Worm (Caenorhabditis elegans): ENCODE measurements around the gene H06A10.1.

H06A10.1 gene

ce11 chrX:13484813-13485212 lies 22.5 kb upstream of the H06A10.1 start, which contains the start of gene srd-51:
TSS of gene srd-51 (minus strand) at chrX:13484913.
- TF ChIP-seq F13H6.1 (tag; optimal IDR thresholded peaks at IDR 0.05) = no peak
- TF ChIP-seq eyg-1 (tag; optimal IDR thresholded peaks at IDR 0.05) = no peak
- no peak for TF ChIP-seq fax-1 (tag; optimal IDR thresholded peaks at IDR 0.05)
- no peak for TF ChIP-seq ceh-24 (tag; optimal IDR thresholded peaks at IDR 0.05)
- no peak for TF ChIP-seq ztf-16 (tag; optimal IDR thresholded peaks at IDR 0.05)
- TF ChIP-seq gmeb-2 (tag; optimal IDR thresholded peaks at IDR 0.05) = no peak
- no peak for TF ChIP-seq pat-9 (tag; optimal IDR thresholded peaks at IDR 0.05)
- no peak for TF ChIP-seq elt-4 (tag; optimal IDR thresholded peaks at IDR 0.05)
- TF ChIP-seq pha-2 (tag; optimal IDR thresholded peaks at IDR 0.05) = no peak
- TF ChIP-seq nhr-11 (tag; optimal IDR thresholded peaks at IDR 0.05) = no peak
- TF ChIP-seq C08G9.2 (tag; optimal IDR thresholded peaks at IDR 0.05) = no peak
- TF ChIP-seq pax-1 (tag; optimal IDR thresholded peaks at IDR 0.05) = no peak

ce11 chrX:13493762-13494161 lies 13.6 kb upstream of the H06A10.1 start:
- no peak for TF ChIP-seq dmd-4 (tag; optimal IDR thresholded peaks at IDR 0.05; ENCODE audit: borderline replicate concordance)
- TF ChIP-seq sox-4 (tag; optimal IDR thresholded peaks at IDR 0.05) = no peak
- TF ChIP-seq pros-1 (tag; optimal IDR thresholded peaks at IDR 0.05) = no peak
- TF ChIP-seq npax-4 (tag; optimal IDR thresholded peaks at IDR 0.05) = no peak
- TF ChIP-seq tbx-2 (tag; optimal IDR thresholded peaks at IDR 0.05) = no peak
- TF ChIP-seq ceh-6 (GFP tag; optimal IDR thresholded peaks at IDR 0.05) = no peak

DNA sequence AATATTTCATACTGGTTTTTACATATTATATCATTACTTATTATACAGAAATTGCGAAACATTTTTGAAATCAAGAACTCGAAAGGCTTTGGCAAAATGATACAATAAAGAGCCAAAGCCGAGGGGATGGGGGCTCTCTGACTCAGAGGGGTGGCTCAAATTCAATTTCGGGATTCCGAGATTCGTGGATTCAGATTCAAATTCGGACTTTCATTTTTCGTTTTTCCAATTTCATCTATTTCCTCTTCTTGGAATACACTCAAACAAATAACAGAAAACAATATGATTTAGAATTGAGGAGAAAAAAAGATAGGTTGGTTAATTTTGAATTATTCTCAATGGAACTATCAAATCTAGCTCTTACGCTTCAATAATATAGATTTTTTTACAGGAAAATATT lies 8.2 kb upstream of the H06A10.1 start:
- TF ChIP-seq unc-42 (tag; optimal IDR thresholded peaks at IDR 0.05) (peak; percentile 70), K02D7.2 (tag; optimal IDR thresholded peaks at IDR 0.05) (no peak)

DNA sequence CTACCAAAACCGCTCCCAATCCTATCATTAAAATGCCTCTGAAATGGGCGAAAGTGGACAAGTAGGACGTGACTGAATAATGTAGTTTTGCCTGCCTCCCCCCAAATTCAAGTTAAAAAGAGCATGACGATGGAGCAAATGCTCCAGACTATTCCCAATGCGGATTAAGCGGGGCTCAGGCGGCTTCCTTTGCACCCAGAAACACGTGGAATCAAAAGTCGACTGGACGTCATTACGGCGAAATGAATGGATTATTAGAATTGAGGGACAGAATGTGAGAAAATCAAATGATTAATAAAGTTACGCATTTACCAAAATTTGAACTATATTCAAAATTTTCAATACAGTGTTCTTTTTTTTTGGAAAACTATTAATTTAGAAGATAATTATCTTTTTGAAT lies 7.4 kb upstream of the H06A10.1 start:
- no peak for TF ChIP-seq dve-1 (tag; optimal IDR thresholded peaks at IDR 0.05)

ce11 chrX:13500568-13500967 lies 6.8 kb upstream of the H06A10.1 start, which contains the start of gene sad-1:
TSS of gene sad-1 (minus strand) at chrX:13500668.
- no peak for TF ChIP-seq sox-4 (tag; optimal IDR thresholded peaks at IDR 0.05)
- TF ChIP-seq ama-1 (optimal IDR thresholded peaks at IDR 0.05) = no peak
- TF ChIP-seq ceh-14 (tag; optimal IDR thresholded peaks at IDR 0.05) = no peak
- TF ChIP-seq ceh-19 (GFP tag; optimal IDR thresholded peaks at IDR 0.05) = no peak

- peak; percentile 27 for TF ChIP-seq nfya-1 (tag; optimal IDR thresholded peaks at IDR 0.05)
- no peak for TF ChIP-seq K09A11.1 (tag; optimal IDR thresholded peaks at IDR 0.05; ENCODE audit: insufficient read depth)
- TF ChIP-seq che-1 (tag; optimal IDR thresholded peaks at IDR 0.05) = no peak
- TF ChIP-seq unc-3 (GFP tag; conservative IDR thresholded peaks at IDR 0.05) = no peak
- no peak for TF ChIP-seq unc-3 (tag; optimal IDR thresholded peaks at IDR 0.05)
- no peak for TF ChIP-seq tbx-2 (tag; optimal IDR thresholded peaks at IDR 0.05)
- TF ChIP-seq Y22D7AL.16 (tag; optimal IDR thresholded peaks at IDR 0.05) = no peak
- TF ChIP-seq ceh-31 (tag; optimal IDR thresholded peaks at IDR 0.05) = peak; percentile 79
- peak; percentile 26 for TF ChIP-seq sdc-2 (tag; optimal IDR thresholded peaks at IDR 0.05)
- TF ChIP-seq ahr-1 (tag; optimal IDR thresholded peaks at IDR 0.05) = no peak
- TF ChIP-seq sox-2 (GFP tag; IDR thresholded peaks at IDR 0.05) = no peak
- no peak for TF ChIP-seq hlh-13 (GFP tag; optimal IDR thresholded peaks at IDR 0.05)
- TF ChIP-seq nhr-11 (tag; optimal IDR thresholded peaks at IDR 0.05) = no peak
- TF ChIP-seq unc-42 (tag; optimal IDR thresholded peaks at IDR 0.05) = peak; percentile 65
Observed at ce11 chrX:13502282-13502681, 5.1 kb upstream of the H06A10.1 start.

Measured in whole organism, late embryonic.